Fruit fly (Drosophila melanogaster) whole organism, embryonic: ENCODE data around the gene r-l.

ENCODE experiments used
- Adf1 ChIP-seq: fragments of 200-800 bp; sonication (Bioruptor generic); IDR thresholded peaks from 2 replicates; pipeline ENCODE4 v1.3.6; 2022; ENCODE audit warnings: missing biosample characterization, missing genetic modification characterization
- Aef1 ChIP-seq: fragments of 200-800 bp; sonication (Bioruptor generic); IDR thresholded peaks from 3 replicates; pipeline ENCODE4 v1.3.6; 2022; ENCODE audit warnings: missing biosample characterization, missing genetic modification characterization
- Blimp-1 ChIP-seq: fragments of 200-800 bp; sonication (Bioruptor generic); optimal IDR thresholded peaks from 3 replicates; lab custom pipeline; 2018; ENCODE audit warnings: missing biosample characterization, missing genetic modification characterization, mild to moderate bottlenecking, moderate library complexity, missing genetic modification reagents
- CG10565 ChIP-seq: fragments of 200-800 bp; sonication (Bioruptor generic); optimal IDR thresholded peaks from 3 replicates; lab custom pipeline; 2016; ENCODE audit warnings: missing biosample characterization, mild to moderate bottlenecking, missing genetic modification characterization
- CG1233 ChIP-seq: fragments of 200-800 bp; sonication (Bioruptor generic); optimal IDR thresholded peaks from 4 replicates; lab custom pipeline; 2018; ENCODE audit warnings: missing biosample characterization, mild to moderate bottlenecking, missing genetic modification characterization
- CG14050 ChIP-seq: fragments of 200-800 bp; sonication (Bioruptor generic); IDR thresholded peaks from 3 replicates; pipeline ENCODE4 v1.3.6; 2022; ENCODE audit warnings: missing biosample characterization, missing genetic modification characterization
- CG15514 ChIP-seq: fragments of 200-800 bp; sonication (Bioruptor generic); optimal IDR thresholded peaks from 3 replicates; lab custom pipeline; 2017; ENCODE audit warnings: missing biosample characterization, missing genetic modification characterization, mild to moderate bottlenecking, moderate library complexity, missing genetic modification reagents
- CG1602 ChIP-seq: fragments of 200-800 bp; sonication (Bioruptor generic); optimal IDR thresholded peaks from 3 replicates; lab custom pipeline; 2016; ENCODE audit warnings: missing biosample characterization, missing genetic modification characterization
- CG17186 ChIP-seq: fragments of 200-800 bp; sonication (Bioruptor generic); optimal IDR thresholded peaks from 3 replicates; lab custom pipeline; 2017; ENCODE audit warnings: missing biosample characterization, missing genetic modification reagents, missing genetic modification characterization
- CG17328 ChIP-seq: fragments of 200-800 bp; sonication (Bioruptor generic); IDR thresholded peaks from 2 replicates; pipeline ENCODE4 v1.3.6; 2022; ENCODE audit warnings: missing biosample characterization, missing genetic modification characterization
- CG2875 ChIP-seq: fragments of 200-800 bp; sonication (Bioruptor generic); optimal IDR thresholded peaks from 2 replicates; lab custom pipeline; 2017; ENCODE audit warnings: missing biosample characterization, mild to moderate bottlenecking, missing genetic modification characterization, missing genetic modification reagents
- CG42726 ChIP-seq: fragments of 200-800 bp; sonication (Bioruptor generic); IDR thresholded peaks from 2 replicates; pipeline ENCODE4 v1.3.6; 2022; ENCODE audit warnings: missing biosample characterization, missing genetic modification characterization; ENCODE audit not compliant: partially characterized antibody
- CG4424 ChIP-seq: fragments of 200-800 bp; sonication (Bioruptor generic); optimal IDR thresholded peaks from 3 replicates; lab custom pipeline; 2016; ENCODE audit warnings: missing biosample characterization, missing genetic modification characterization
- CG4854 ChIP-seq: fragments of 200-800 bp; sonication (Bioruptor generic); optimal IDR thresholded peaks from 2 replicates; lab custom pipeline; 2016; ENCODE audit warnings: missing biosample characterization, missing genetic modification characterization, inconsistent platforms
- CG7839 ChIP-seq: fragments of 200-800 bp; sonication (Bioruptor generic); optimal IDR thresholded peaks from 3 replicates; lab custom pipeline; 2018; ENCODE audit warnings: missing biosample characterization, mild to moderate bottlenecking, missing genetic modification characterization, moderate library complexity
- CG8281 ChIP-seq: fragments of 200-800 bp; sonication (Bioruptor generic); optimal IDR thresholded peaks from 2 replicates; lab custom pipeline; 2018; ENCODE audit warnings: missing biosample characterization, mild to moderate bottlenecking, missing genetic modification characterization, moderate library complexity
- CG9876 ChIP-seq: fragments of 200-800 bp; sonication (Bioruptor generic); optimal IDR thresholded peaks from 2 replicates; lab custom pipeline; 2016; ENCODE audit warnings: missing biosample characterization, missing genetic modification characterization
- Dek ChIP-seq: fragments of 200-800 bp; sonication (Bioruptor generic); optimal IDR thresholded peaks from 3 replicates; lab custom pipeline; 2019; ENCODE audit warnings: missing biosample characterization, mild to moderate bottlenecking, missing genetic modification characterization, moderate library complexity
- Doc3 ChIP-seq: fragments of 200-800 bp; sonication (Bioruptor generic); IDR thresholded peaks from 3 replicates; pipeline ENCODE4 v1.3.6; 2022; ENCODE audit warnings: missing biosample characterization, missing genetic modification characterization; ENCODE audit not compliant: partially characterized antibody
- ERR ChIP-seq: fragments of 200-800 bp; sonication (Bioruptor generic); optimal IDR thresholded peaks from 2 replicates; lab custom pipeline; 2016; ENCODE audit warnings: missing biosample characterization, missing genetic modification characterization
- HmgZ ChIP-seq: fragments of 200-800 bp; sonication (Bioruptor generic); optimal IDR thresholded peaks from 2 replicates; lab custom pipeline; 2018; ENCODE audit warnings: missing biosample characterization, mild to moderate bottlenecking, missing genetic modification characterization
- Hmx ChIP-seq: fragments of 200-800 bp; sonication (Bioruptor generic); optimal IDR thresholded peaks from 2 replicates; lab custom pipeline; 2016; ENCODE audit warnings: missing biosample characterization, missing genetic modification characterization
- Hr39 ChIP-seq: fragments of >200 bp; optimal IDR thresholded peaks from 2 replicates; lab custom pipeline; 2017
- Jarid2 ChIP-seq: fragments of 200-800 bp; sonication (Bioruptor generic); optimal IDR thresholded peaks from 3 replicates; lab custom pipeline; 2017; ENCODE audit warnings: mild to moderate bottlenecking, missing biosample characterization, missing genetic modification reagents, missing genetic modification characterization
- Meics ChIP-seq: fragments of 200-800 bp; sonication (Bioruptor generic); optimal IDR thresholded peaks from 2 replicates; lab custom pipeline; 2017; ENCODE audit warnings: missing biosample characterization, mild to moderate bottlenecking, missing genetic modification characterization
- Mes4 ChIP-seq: fragments of 200-800 bp; sonication (Bioruptor generic); optimal IDR thresholded peaks from 2 replicates; lab custom pipeline; 2016; ENCODE audit warnings: missing biosample characterization, missing genetic modification characterization
- Myb ChIP-seq: fragments of 200-800 bp; sonication (Bioruptor generic); optimal IDR thresholded peaks from 2 replicates; lab custom pipeline; 2016; ENCODE audit warnings: missing biosample characterization, missing genetic modification characterization
- NC2β ChIP-seq: fragments of 200-800 bp; sonication (Bioruptor generic); optimal IDR thresholded peaks from 2 replicates; lab custom pipeline; 2016; ENCODE audit warnings: missing biosample characterization, missing genetic modification characterization
- Oli ChIP-seq: fragments of 200-800 bp; sonication (Bioruptor generic); optimal IDR thresholded peaks from 2 replicates; lab custom pipeline; 2018; ENCODE audit warnings: missing biosample characterization, mild to moderate bottlenecking, missing genetic modification characterization, moderate library complexity
- Sox100B ChIP-seq: fragments of 200-800 bp; sonication (Bioruptor generic); optimal IDR thresholded peaks from 3 replicates; lab custom pipeline; 2018; ENCODE audit warnings: missing biosample characterization, mild to moderate bottlenecking, missing genetic modification characterization
- Trl ChIP-seq, 3 experiments: fragments of >200 bp in 2 of 3; fragments of 200-800 bp in 1 of 3; sonication (Bioruptor generic) in 1 of 3; optimal IDR thresholded peaks; 2 replicates in 1 of 3; 3 replicates in 2 of 3; lab custom pipeline; 2016 to 2017; ENCODE audit warnings: missing biosample characterization in 1 of 3, missing genetic modification characterization in 1 of 3
- Xrp1 ChIP-seq: fragments of 200-800 bp; sonication (Bioruptor generic); IDR thresholded peaks from 2 replicates; pipeline ENCODE4 v1.3.6; 2022; ENCODE audit warnings: missing biosample characterization, missing genetic modification characterization
- YL-1 ChIP-seq: fragments of 200-800 bp; sonication (Bioruptor generic); optimal IDR thresholded peaks from 3 replicates; lab custom pipeline; 2017; ENCODE audit warnings: missing biosample characterization, mild to moderate bottlenecking, missing genetic modification characterization
- ash1 ChIP-seq: fragments of 200-800 bp; sonication (Bioruptor generic); optimal IDR thresholded peaks from 2 replicates; lab custom pipeline; 2018; ENCODE audit warnings: missing biosample characterization, mild to moderate bottlenecking, missing genetic modification characterization
- bsh ChIP-seq, 2 experiments: fragments of 200-800 bp; sonication (Bioruptor generic); optimal IDR thresholded peaks; 2 replicates each; lab custom pipeline; 2017 to 2018; ENCODE audit warnings: mild to moderate bottlenecking in 2 of 2, missing biosample characterization in 2 of 2, missing genetic modification characterization in 2 of 2, moderate library complexity in 1 of 2
- caup ChIP-seq: fragments of 200-800 bp; sonication (Bioruptor generic); optimal IDR thresholded peaks from 3 replicates; lab custom pipeline; 2017; ENCODE audit warnings: missing biosample characterization, mild to moderate bottlenecking, missing genetic modification characterization, moderate library complexity; ENCODE audit not compliant: severe bottlenecking
- ci ChIP-seq: fragments of 200-800 bp; sonication (Bioruptor generic); IDR thresholded peaks from 3 replicates; pipeline ENCODE4 v1.3.6; 2022; ENCODE audit warnings: missing biosample characterization, missing genetic modification characterization
- cwo ChIP-seq: fragments of 200-800 bp; sonication (Bioruptor generic); optimal IDR thresholded peaks from 3 replicates; lab custom pipeline; 2017; ENCODE audit warnings: missing biosample characterization, missing genetic modification characterization, mild to moderate bottlenecking, moderate library complexity, missing genetic modification reagents
- danr ChIP-seq: fragments of 200-800 bp; sonication (Bioruptor generic); IDR thresholded peaks from 2 replicates; pipeline ENCODE4 v1.3.6; 2022; ENCODE audit warnings: missing biosample characterization, missing genetic modification characterization
- dmrt99B ChIP-seq: fragments of 200-800 bp; sonication (Bioruptor generic); optimal IDR thresholded peaks from 2 replicates; lab custom pipeline; 2018; ENCODE audit warnings: missing biosample characterization, mild to moderate bottlenecking, missing genetic modification characterization, moderate library complexity
- fu2 ChIP-seq: fragments of 200-800 bp; sonication (Bioruptor generic); optimal IDR thresholded peaks from 2 replicates; lab custom pipeline; 2016; ENCODE audit warnings: missing biosample characterization, missing genetic modification characterization
- gsb-n ChIP-seq: fragments of 200-800 bp; sonication (Bioruptor generic); optimal IDR thresholded peaks from 3 replicates; lab custom pipeline; 2018; ENCODE audit warnings: missing biosample characterization, mild to moderate bottlenecking, missing genetic modification characterization
- pzg ChIP-seq: fragments of 200-800 bp; sonication (Bioruptor generic); optimal IDR thresholded peaks from 3 replicates; lab custom pipeline; 2018; ENCODE audit warnings: missing biosample characterization, mild to moderate bottlenecking, missing genetic modification characterization, moderate library complexity
- ranshi ChIP-seq: fragments of 200-800 bp; sonication (Bioruptor generic); IDR thresholded peaks from 2 replicates; pipeline ENCODE4 v1.3.6; 2022; ENCODE audit warnings: missing biosample characterization, missing genetic modification characterization
- sens-2 ChIP-seq: fragments of 200-800 bp; sonication (Bioruptor generic); IDR thresholded peaks from 2 replicates; pipeline ENCODE4 v1.3.6; 2022; ENCODE audit warnings: missing biosample characterization, missing genetic modification characterization
- sna ChIP-seq: fragments of 200-800 bp; sonication (Bioruptor generic); IDR thresholded peaks from 2 replicates; pipeline ENCODE4 v1.3.6; 2022; ENCODE audit warnings: missing biosample characterization, missing genetic modification characterization; ENCODE audit not compliant: partially characterized antibody
- trh ChIP-seq: fragments of 200-800 bp; sonication (Bioruptor generic); optimal IDR thresholded peaks from 2 replicates; lab custom pipeline; 2016; ENCODE audit warnings: missing biosample characterization, missing genetic modification characterization
- wdn ChIP-seq: fragments of 200-800 bp; sonication (Bioruptor generic); IDR thresholded peaks from 2 replicates; pipeline ENCODE4 v1.3.6; 2022; ENCODE audit warnings: missing biosample characterization, missing genetic modification characterization

r-l gene

dm6 chr3R:21112742-21113465 lies 39.8 kb upstream of the r-l start (continued):
- TF ChIP-seq bsh (GFP tag; optimal IDR thresholded peaks at IDR 0.05; lab: Kevin White, UChicago) (peak; percentile 24 to 91), CG1602 (GFP tag; lab: Kevin White, UChicago) (peak; percentile 75), dmrt99B (peak; percentile 90), Sox100B (GFP tag; lab: Kevin White, UChicago) (peak; percentile 88), CG1233 (GFP tag; lab: Kevin White, UChicago) (peak; percentile 67), CG15514 (GFP tag; lab: Kevin White, UChicago) (peak; percentile 60), Oli (peak; percentile 90), Doc3 (GFP tag; lab: Robert Waterston, UW) (no peak), CG2875 (GFP tag; lab: Kevin White, UChicago) (peak; percentile 89), danr (GFP tag; lab: Robert Waterston, UW) (peak; percentile 64), CG10565 (GFP tag; lab: Kevin White, UChicago) (peak; percentile 15), CG9876 (GFP tag; lab: Kevin White, UChicago) (peak; percentile 82), ci (peak; percentile 94), Adf1 (GFP tag; lab: Robert Waterston, UW) (no peak; the same call in 1 of the 2 replicates), pzg (GFP tag; lab: Kevin White, UChicago) (no peak), Dek (tag; lab: Kevin White, UChicago) (peak; percentile 86), CG4854 (peak; percentile 78), caup (GFP tag; lab: Kevin White, UChicago) (peak; percentile 89), ash1 (GFP tag; lab: Kevin White, UChicago) (peak; percentile 41), ranshi (GFP tag; lab: Robert Waterston, UW) (peak; percentile 89), sna (GFP tag; lab: Robert Waterston, UW) (no peak), trh (peak; percentile 68), Blimp-1 (GFP tag; lab: Kevin White, UChicago) (peak; percentile 82), ERR (GFP tag; lab: Kevin White, UChicago) (peak; percentile 77), CG14050 (GFP tag; lab: Robert Waterston, UW) (peak; percentile 74), wdn (GFP tag; lab: Robert Waterston, UW) (peak; percentile 84), Hmx (GFP tag; lab: Kevin White, UChicago) (peak; percentile 59), CG4424 (GFP tag; lab: Kevin White, UChicago) (peak; percentile 15), Meics (GFP tag; lab: Kevin White, UChicago) (peak; percentile 51), NC2β (GFP tag; lab: Kevin White, UChicago) (peak; percentile 89), Hr39 (lab: Kevin White, UChicago) (no peak), gsb-n (peak; percentile 82), Mes4 (peak; percentile 85), CG17328 (GFP tag; lab: Robert Waterston, UW) (peak; percentile 89), Aef1 (GFP tag; lab: Robert Waterston, UW) (peak; percentile 79), Jarid2 (no peak), YL-1 (peak; percentile 45), CG7839 (peak; percentile 89), CG17186 (peak; percentile 58), Myb (GFP tag; lab: Kevin White, UChicago) (peak; percentile 77), Xrp1 (GFP tag; lab: Robert Waterston, UW) (peak; percentile 91), sens-2 (GFP tag; lab: Robert Waterston, UW) (peak; percentile 73), cwo (GFP tag; lab: Kevin White, UChicago) (peak; percentile 49), HmgZ (tag; lab: Kevin White, UChicago) (peak; percentile 91), CG42726 (GFP tag; lab: Robert Waterston, UW) (no peak), fu2 (GFP tag; lab: Kevin White, UChicago) (peak; percentile 86), CG8281 (tag; lab: Kevin White, UChicago) (peak; percentile 69), Trl (optimal IDR thresholded peaks at IDR 0.05; lab: Kevin White, UChicago) (peak in 1 of 2 experiments; percentile 39), Trl (GFP tag; optimal IDR thresholded peaks at IDR 0.05; lab: Kevin White, UChicago) (peak; percentile 88)
